Fruit fly (Drosophila melanogaster): ENCODE data around the gene CG11594.
A peak's percentile ranks its signal among the peaks of the same experiment; 100 is the strongest.

The CG11594 gene

DNA sequence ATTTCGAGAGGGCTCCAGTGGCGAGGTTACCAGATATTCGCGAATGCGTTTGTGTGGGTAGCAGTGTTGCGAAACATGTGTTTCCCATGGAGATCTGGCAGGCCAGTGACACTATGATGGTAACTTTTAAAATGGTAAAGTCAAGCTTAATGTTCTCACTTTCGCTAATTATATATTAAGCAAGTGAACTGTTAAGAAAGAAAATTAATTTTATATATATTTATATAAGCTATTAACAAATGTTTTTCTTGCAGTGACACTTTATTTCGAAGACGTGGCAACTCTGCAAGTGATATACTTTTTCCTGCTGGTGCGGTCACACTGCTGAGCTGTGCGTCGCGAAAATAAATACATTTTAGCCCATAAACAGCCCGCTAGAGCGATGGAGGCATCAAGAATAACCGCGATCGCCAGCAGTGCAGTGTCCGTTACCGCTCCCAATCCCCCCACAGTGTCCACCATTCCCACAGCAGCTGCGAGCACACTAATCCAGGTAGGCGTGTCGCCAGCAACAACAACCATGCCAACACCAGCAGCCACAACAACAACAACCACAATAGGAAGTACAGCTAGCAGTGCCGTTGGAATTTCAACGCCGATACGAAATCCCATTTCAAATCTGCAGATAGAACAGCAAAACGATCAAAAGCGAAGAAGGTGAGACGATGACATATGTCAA lies 14.6 kb upstream of the CG11594 start, which contains the start of the genes CG11593 and Rcd5 (continued):
- TF ChIP-seq Atf3 (GFP tag; optimal IDR thresholded peaks at IDR 0.05), result no peak
- TF ChIP-seq salm (tag; optimal IDR thresholded peaks at IDR 0.05), result no peak
- TF ChIP-seq onecut (GFP tag; IDR thresholded peaks at IDR 0.05), result no peak
- peak; percentile 85 for TF ChIP-seq Dbx (GFP tag; IDR thresholded peaks at IDR 0.05)
- TF ChIP-seq pum (GFP tag; optimal IDR thresholded peaks at IDR 0.05), result peak; percentile 35
- peak; percentile 56 for TF ChIP-seq Chrac-16 (GFP tag; optimal IDR thresholded peaks at IDR 0.05)
- no peak for TF ChIP-seq vfl (GFP tag; optimal IDR thresholded peaks at IDR 0.05)
- no peak for TF ChIP-seq br (optimal IDR thresholded peaks at IDR 0.05)
- TF ChIP-seq ewg (GFP tag; optimal IDR thresholded peaks at IDR 0.05), result peak; percentile 32
- TF ChIP-seq Dad (GFP tag; optimal IDR thresholded peaks at IDR 0.05), result no peak
- peak; percentile 64 for TF ChIP-seq CG4424 (GFP tag; optimal IDR thresholded peaks at IDR 0.05)
- TF ChIP-seq disco-r (GFP tag; optimal IDR thresholded peaks at IDR 0.05), result no peak
- no peak for TF ChIP-seq CG15073 (GFP tag; optimal IDR thresholded peaks at IDR 0.05)
- peak; percentile 55 for TF ChIP-seq CG8388 (GFP tag; optimal IDR thresholded peaks at IDR 0.05)
- TF ChIP-seq inv (GFP tag; IDR thresholded peaks at IDR 0.05; ENCODE audit: partially characterized antibody), result no peak
- TF ChIP-seq HLHmδ (GFP tag; optimal IDR thresholded peaks at IDR 0.05), result no peak
- no peak for TF ChIP-seq shn (GFP tag; optimal IDR thresholded peaks at IDR 0.05)
- TF ChIP-seq kay (GFP tag; optimal IDR thresholded peaks at IDR 0.05), result peak; percentile 75
- peak; percentile 55; the same call in 1 of the 3 replicates for TF ChIP-seq CG3726 (GFP tag; IDR thresholded peaks at IDR 0.05)
- TF ChIP-seq btn (GFP tag; optimal IDR thresholded peaks at IDR 0.05), result no peak
- peak; percentile 29 for TF ChIP-seq chn (GFP tag; optimal IDR thresholded peaks at IDR 0.05)
- peak; percentile 47 for TF ChIP-seq tio (GFP tag; optimal IDR thresholded peaks at IDR 0.05)
- TF ChIP-seq H2.0 (GFP tag; IDR thresholded peaks at IDR 0.05), result peak; percentile 72
- peak; percentile 38 for TF ChIP-seq CG13287 (GFP tag; IDR thresholded peaks at IDR 0.05; ENCODE audit: partially characterized antibody)
- TF ChIP-seq sna (GFP tag; IDR thresholded peaks at IDR 0.05; ENCODE audit: partially characterized antibody), result 0 out of 2 replicates have a peak, but pooled peaks have one; percentile 24
- no peak for TF ChIP-seq CG13624 (GFP tag; optimal IDR thresholded peaks at IDR 0.05)
- no peak for TF ChIP-seq fu2 (GFP tag; optimal IDR thresholded peaks at IDR 0.05)
- peak; percentile 89 for TF ChIP-seq CG32772 (GFP tag; IDR thresholded peaks at IDR 0.05)
- TF ChIP-seq vnd (GFP tag; IDR thresholded peaks at IDR 0.05; ENCODE audit: partially characterized antibody), result no peak
- TF ChIP-seq ranshi (GFP tag; IDR thresholded peaks at IDR 0.05), result peak; percentile 82; the same call in 1 of the 2 replicates
- TF ChIP-seq CG15479 (GFP tag; optimal IDR thresholded peaks at IDR 0.05), result peak; percentile 25
- TF ChIP-seq Aef1 (GFP tag; IDR thresholded peaks at IDR 0.05), result peak; percentile 90
- no peak for TF ChIP-seq Trl (optimal IDR thresholded peaks at IDR 0.05)
- peak; percentile 22 for TF ChIP-seq Trl (GFP tag; optimal IDR thresholded peaks at IDR 0.05)
- TF ChIP-seq Taf1 (GFP tag; IDR thresholded peaks at IDR 0.05), result peak; percentile 69
- peak; percentile 8 for TF ChIP-seq maf-S (GFP tag; optimal IDR thresholded peaks at IDR 0.05)
- no peak for TF ChIP-seq CG43689 (GFP tag; IDR thresholded peaks at IDR 0.05)
- no peak for TF ChIP-seq z (GFP tag; IDR thresholded peaks at IDR 0.05)
- TF ChIP-seq Ets97D (GFP tag; optimal IDR thresholded peaks at IDR 0.05), result peak; percentile 25
- TF ChIP-seq CG14441 (GFP tag; IDR thresholded peaks at IDR 0.05), result peak; percentile 85
- TF ChIP-seq wdn (GFP tag; IDR thresholded peaks at IDR 0.05), result peak; percentile 81
- TF ChIP-seq CG2120 (GFP tag; optimal IDR thresholded peaks at IDR 0.05), result no peak
- no peak for TF ChIP-seq CG7786 (GFP tag; optimal IDR thresholded peaks at IDR 0.05)
- no peak for TF ChIP-seq lov (optimal IDR thresholded peaks at IDR 0.05)
- TF ChIP-seq lov (GFP tag; IDR thresholded peaks at IDR 0.05), result peak; percentile 67; the same call in 1 of the 3 replicates
- no peak for TF ChIP-seq CG10431 (GFP tag; optimal IDR thresholded peaks at IDR 0.05)
- TF ChIP-seq CG9932 (GFP tag; IDR thresholded peaks at IDR 0.05), result peak; percentile 92
- no peak for TF ChIP-seq CG8478 (optimal IDR thresholded peaks at IDR 0.05)
- no peak for TF ChIP-seq ash1 (GFP tag; optimal IDR thresholded peaks at IDR 0.05)
- TF ChIP-seq CG18476 (GFP tag; optimal IDR thresholded peaks at IDR 0.05), result no peak
- no peak for TF ChIP-seq NC2α (GFP tag; optimal IDR thresholded peaks at IDR 0.05)
- peak; percentile 86 for TF ChIP-seq CG9215 (GFP tag; IDR thresholded peaks at IDR 0.05)

Data from whole organism, embryonic.